Fruit fly (Drosophila melanogaster) whole organism: ENCODE data around the gene Alh.
A peak's percentile ranks its signal among the peaks of the same experiment; 100 is the strongest.

ENCODE experiments used
- CG8478 ChIP-seq: fragments of >200 bp; optimal IDR thresholded peaks from 2 replicates; lab custom pipeline; 2018; ENCODE audit warnings: inconsistent platforms
- Dll ChIP-seq: fragments of >200 bp; optimal IDR thresholded peaks from 2 replicates; lab custom pipeline; 2017
- EcR ChIP-seq, 2 experiments: fragments of >200 bp; optimal IDR thresholded peaks; 2 replicates each; lab custom pipeline; 2017; ENCODE audit warnings: missing biosample characterization in 2 of 2, missing genetic modification characterization in 2 of 2, missing genetic modification reagents in 2 of 2
- pan ChIP-seq: fragments of >200 bp; optimal IDR thresholded peaks from 2 replicates; lab custom pipeline; 2017
- psq ChIP-seq: fragments of >200 bp; optimal IDR thresholded peaks from 2 replicates; lab custom pipeline; 2017
- usp ChIP-seq: fragments of >200 bp; optimal IDR thresholded peaks from 2 replicates; lab custom pipeline; 2017; ENCODE audit warnings: missing biosample characterization, missing genetic modification characterization, mixed read lengths

The Alh gene

dm6 chr3R:7124109-7124639 is at the start of gene Alh, which contains the start of gene CG10098:
Alh (minus strand) TSS chr3R:7124185.
CG10098 (plus strand) TSS chr3R:7124548.
- TF ChIP-seq Dll (lab: Kevin White, UChicago) (no peak), EcR (GFP tag; optimal IDR thresholded peaks at IDR 0.05; lab: Kevin White, UChicago) (no peak), psq (lab: Kevin White, UChicago) (no peak), usp (GFP tag; lab: Kevin White, UChicago) (no peak), pan (lab: Kevin White, UChicago) (no peak), CG8478 (no peak)

dm6 chr3R:7172978-7173377 is 49.0 kb upstream of the Alh start:
- no peak for TF ChIP-seq psq (lab: Kevin White, UChicago)
- no peak for TF ChIP-seq CG8478
- TF ChIP-seq Dll (lab: Kevin White, UChicago): no peak
- no peak for TF ChIP-seq EcR (GFP tag; optimal IDR thresholded peaks at IDR 0.05; lab: Kevin White, UChicago)
- no peak for TF ChIP-seq usp (GFP tag; lab: Kevin White, UChicago)
- TF ChIP-seq pan (lab: Kevin White, UChicago): no peak

dm6 chr3R:7171384-7172099 is 47.6 kb upstream of the Alh start:
- TF ChIP-seq psq (lab: Kevin White, UChicago) (no peak), usp (GFP tag; lab: Kevin White, UChicago) (no peak), pan (lab: Kevin White, UChicago) (no peak), EcR (GFP tag; optimal IDR thresholded peaks at IDR 0.05; lab: Kevin White, UChicago) (peak in 1 of 2 experiments; percentile 67), Dll (lab: Kevin White, UChicago) (no peak)

dm6 chr3R:7169927-7170326 is 45.9 kb upstream of the Alh start:
- TF ChIP-seq CG8478: no peak
- TF ChIP-seq Dll (lab: Kevin White, UChicago): no peak
- no peak for TF ChIP-seq pan (lab: Kevin White, UChicago)
- no peak for TF ChIP-seq usp (GFP tag; lab: Kevin White, UChicago)
- TF ChIP-seq psq (lab: Kevin White, UChicago): no peak
- no peak for TF ChIP-seq EcR (GFP tag; optimal IDR thresholded peaks at IDR 0.05; lab: Kevin White, UChicago)

- TF ChIP-seq psq (lab: Kevin White, UChicago) (no peak), usp (GFP tag; lab: Kevin White, UChicago) (no peak), pan (lab: Kevin White, UChicago) (no peak), EcR (GFP tag; optimal IDR thresholded peaks at IDR 0.05; lab: Kevin White, UChicago) (peak in 1 of 2 experiments; percentile 64), CG8478 (no peak), Dll (lab: Kevin White, UChicago) (peak; percentile 69)
These were observed 38.6 kb upstream of the Alh start, which contains the start of gene sas for dm6 chr3R:7162356-7163289. sas (plus strand) TSS chr3R:7162808.

- TF ChIP-seq CG8478: no peak
- TF ChIP-seq usp (GFP tag; lab: Kevin White, UChicago): no peak
- TF ChIP-seq psq (lab: Kevin White, UChicago): no peak
- no peak for TF ChIP-seq EcR (GFP tag; optimal IDR thresholded peaks at IDR 0.05; lab: Kevin White, UChicago)
- TF ChIP-seq pan (lab: Kevin White, UChicago): no peak
- TF ChIP-seq Dll (lab: Kevin White, UChicago): no peak
These were observed 35.6 kb upstream of the Alh start for dm6 chr3R:7159615-7160014.

- TF ChIP-seq EcR (GFP tag; optimal IDR thresholded peaks at IDR 0.05; lab: Kevin White, UChicago): no peak
- no peak for TF ChIP-seq pan (lab: Kevin White, UChicago)
- TF ChIP-seq Dll (lab: Kevin White, UChicago): no peak
- TF ChIP-seq usp (GFP tag; lab: Kevin White, UChicago): no peak
- no peak for TF ChIP-seq CG8478
- no peak for TF ChIP-seq psq (lab: Kevin White, UChicago)
These were observed 33.1 kb upstream of the Alh start for dm6 chr3R:7157102-7157501.

dm6 chr3R:7154586-7155357 is 30.8 kb upstream of the Alh start, which contains the start of gene MAGE:
MAGE (minus strand) TSS chr3R:7155180.
- TF ChIP-seq EcR (GFP tag; optimal IDR thresholded peaks at IDR 0.05; lab: Kevin White, UChicago) (no peak), psq (lab: Kevin White, UChicago) (no peak), pan (lab: Kevin White, UChicago) (no peak), CG8478 (no peak), Dll (lab: Kevin White, UChicago) (no peak), usp (GFP tag; lab: Kevin White, UChicago) (no peak)

dm6 chr3R:7150544-7151406 is 26.8 kb upstream of the Alh start, which contains the start of the genes gfzf and Sas-4:
gfzf (minus strand) TSS chr3R:7150968.
Sas-4 (plus strand) TSS chr3R:7151367.
- TF ChIP-seq CG8478: no peak
- no peak for TF ChIP-seq Dll (lab: Kevin White, UChicago)
- TF ChIP-seq usp (GFP tag; lab: Kevin White, UChicago): no peak
- TF ChIP-seq pan (lab: Kevin White, UChicago): no peak
